Worm (Caenorhabditis elegans) whole organism, midembryonic: ENCODE results near the gene erd-2.1.

Experiments
- T22C8.4 ChIP-seq: fragments of 200-800 bp; sonication (Bioruptor generic); IDR thresholded peaks from 2 replicates; pipeline ENCODE4 v1.3.6; 2022; ENCODE audit warnings: missing genetic modification characterization, missing compliant biosample characterization
- flt-1 ChIP-seq: fragments of 200-800 bp; sonication (Bioruptor generic); IDR thresholded peaks from 2 replicates; pipeline ENCODE4 v1.3.6; 2022; ENCODE audit warnings: missing genetic modification characterization, missing compliant biosample characterization
- klf-2 ChIP-seq: fragments of 200-800 bp; sonication (Bioruptor generic); conservative IDR thresholded peaks from 2 replicates; pipeline ENCODE4 v1.3.6; 2022; ENCODE audit warnings: missing genetic modification reagents, missing genetic modification characterization, missing compliant biosample characterization
- ref-1 ChIP-seq: fragments of 200-800 bp; sonication (Bioruptor generic); conservative IDR thresholded peaks from 2 replicates; pipeline ENCODE4 v1.3.6; 2022; ENCODE audit warnings: missing genetic modification reagents, missing genetic modification characterization, missing compliant biosample characterization
- tab-1 ChIP-seq: fragments of 200-800 bp; sonication (Bioruptor generic); IDR thresholded peaks from 2 replicates; pipeline ENCODE4 v1.3.6; 2022; ENCODE audit warnings: missing genetic modification characterization, missing compliant biosample characterization
- ztf-23 ChIP-seq: fragments of 200-800 bp; sonication (Bioruptor generic); IDR thresholded peaks from 2 replicates; pipeline ENCODE4 v1.3.6; 2022; ENCODE audit warnings: missing genetic modification reagents, missing genetic modification characterization, missing compliant biosample characterization
- ztf-29 ChIP-seq: fragments of 200-800 bp; sonication (Bioruptor generic); IDR thresholded peaks from 2 replicates; pipeline ENCODE4 v1.3.6; 2022; ENCODE audit warnings: missing genetic modification reagents, missing genetic modification characterization, missing compliant biosample characterization

DNA sequence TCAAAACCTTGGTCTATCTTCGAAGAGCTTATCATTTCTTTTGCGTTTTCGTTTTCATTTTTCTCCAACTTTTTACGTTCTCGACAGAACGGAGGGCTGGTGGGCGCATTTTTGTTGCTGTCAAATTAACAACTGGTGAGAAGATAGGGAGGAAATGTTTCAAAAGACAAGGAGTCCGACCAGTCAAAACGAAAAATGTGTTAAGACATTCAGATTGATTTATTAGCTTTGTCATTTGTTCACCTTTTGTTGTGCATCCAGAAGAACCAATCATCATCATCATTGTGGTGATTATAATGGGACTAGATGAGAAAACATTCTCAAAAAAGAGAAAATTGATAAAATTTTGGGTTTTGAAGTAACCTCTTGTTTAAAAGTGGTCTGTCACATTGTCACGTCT is 28.5 kb downstream of the erd-2.1 start:
- no peak for TF ChIP-seq flt-1 (GFP tag; lab: Robert Waterston, UW)
- no peak for TF ChIP-seq ztf-23 (GFP tag; lab: Robert Waterston, UW)
- no peak for TF ChIP-seq ztf-29 (GFP tag; lab: Robert Waterston, UW)
- TF ChIP-seq klf-2 (GFP tag; lab: Robert Waterston, UW), result no peak
- no peak for TF ChIP-seq T22C8.4 (GFP tag; lab: Robert Waterston, UW)
- no peak for TF ChIP-seq ref-1 (GFP tag; lab: Robert Waterston, UW)
- no peak for TF ChIP-seq tab-1 (GFP tag; lab: Robert Waterston, UW)
